Worm (Caenorhabditis elegans) whole organism, L4 larva: ENCODE results near the gene nlp-80.

Source experiments
- F10B5.3 ChIP-seq: sonication (generic microtip); optimal IDR thresholded peaks from 2 replicates; lab custom pipeline; 2016; ENCODE audit warnings: mild to moderate bottlenecking, missing genetic modification characterization, missing compliant biosample characterization
- F49E8.2 ChIP-seq: sonication (generic microtip); optimal IDR thresholded peaks from 2 replicates; lab custom pipeline; 2016; ENCODE audit warnings: missing compliant biosample characterization, mild to moderate bottlenecking, missing genetic modification characterization, borderline replicate concordance
- T20F7.1 ChIP-seq: fragments of 200-800 bp; sonication (Bioruptor generic); optimal IDR thresholded peaks from 2 replicates; lab custom pipeline; 2018; ENCODE audit warnings: mild to moderate bottlenecking, missing genetic modification characterization, missing compliant biosample characterization
- T26A8.4 ChIP-seq: fragments of 200-800 bp; sonication (Bioruptor generic); IDR thresholded peaks from 2 replicates; pipeline ENCODE4 v1.3.6; 2022; ENCODE audit warnings: missing genetic modification characterization, missing compliant biosample characterization
- Y105C5A.15 ChIP-seq: fragments of 200-800 bp; sonication (Bioruptor generic); IDR thresholded peaks from 2 replicates; pipeline ENCODE4 v1.3.6; 2022; ENCODE audit warnings: missing genetic modification characterization, missing compliant biosample characterization
- ZK546.5 ChIP-seq, 2 experiments: sonication (generic microtip); optimal IDR thresholded peaks; 2 replicates each; lab custom pipeline; 2017; ENCODE audit warnings: missing biosample characterization in 2 of 2, missing genetic modification characterization in 2 of 2
- aha-1 ChIP-seq: fragments of 150-350 bp; peaks from one replicate; lab custom pipeline; 2014; ENCODE audit warnings: missing biosample characterization, missing genetic modification characterization
- arid-1 ChIP-seq: fragments of 200-800 bp; sonication (Bioruptor generic); conservative IDR thresholded peaks from 2 replicates; pipeline ENCODE4 v1.3.6; 2022; ENCODE audit warnings: missing genetic modification reagents, missing genetic modification characterization, missing compliant biosample characterization
- attf-4 ChIP-seq: sonication (generic microtip); optimal IDR thresholded peaks from 3 replicates; lab custom pipeline; 2017; ENCODE audit warnings: missing biosample characterization, missing genetic modification characterization
- ceh-44 ChIP-seq: fragments of 200-800 bp; sonication (Bioruptor generic); IDR thresholded peaks from 2 replicates; pipeline ENCODE4 v1.3.6; 2022; ENCODE audit warnings: missing genetic modification reagents, missing genetic modification characterization, missing compliant biosample characterization
- ceh-62 ChIP-seq: sonication (generic microtip); optimal IDR thresholded peaks from 2 replicates; lab custom pipeline; 2017; ENCODE audit warnings: missing biosample characterization, missing genetic modification characterization
- ceh-82 ChIP-seq: sonication (generic microtip); optimal IDR thresholded peaks from 2 replicates; lab custom pipeline; 2017; ENCODE audit warnings: missing biosample characterization, missing genetic modification characterization
- cey-2 ChIP-seq: sonication (generic microtip); optimal IDR thresholded peaks from 3 replicates; lab custom pipeline; 2017; ENCODE audit warnings: missing genetic modification characterization, mild to moderate bottlenecking, missing compliant biosample characterization, antibody characterized with exemption, borderline replicate concordance; ENCODE audit not compliant: insufficient read depth
- ctbp-1 ChIP-seq: fragments of 200-800 bp; sonication (Bioruptor generic); IDR thresholded peaks from 2 replicates; pipeline ENCODE4 v1.3.6; 2022; ENCODE audit warnings: missing genetic modification reagents, missing genetic modification characterization, missing compliant biosample characterization
- daf-16 ChIP-seq, 3 experiments: sonication (generic microtip); optimal IDR thresholded peaks; 2 replicates each; lab custom pipeline; 2016 to 2017; ENCODE audit warnings: missing genetic modification characterization in 3 of 3, missing genetic modification reagents in 3 of 3, mild to moderate bottlenecking in 2 of 3, missing compliant biosample characterization in 2 of 3, missing biosample characterization in 1 of 3, moderate library complexity in 1 of 3
- dmd-9 ChIP-seq: fragments of 200-800 bp; sonication (Bioruptor generic); IDR thresholded peaks from 2 replicates; pipeline ENCODE4 v1.3.6; 2022; ENCODE audit warnings: missing genetic modification reagents, missing genetic modification characterization, missing compliant biosample characterization
- dpl-1 ChIP-seq: fragments of 150-350 bp; optimal IDR thresholded peaks from 2 replicates; lab custom pipeline; 2014; ENCODE audit warnings: missing biosample characterization, missing genetic modification reagents, missing genetic modification characterization
- duxl-1 ChIP-seq: sonication (generic microtip); optimal IDR thresholded peaks from 2 replicates; lab custom pipeline; 2016; ENCODE audit warnings: mild to moderate bottlenecking, missing genetic modification characterization, moderate library complexity, missing compliant biosample characterization; ENCODE audit not compliant: poor library complexity
- fkh-10 ChIP-seq: fragments of 150-350 bp; optimal IDR thresholded peaks from 2 replicates; lab custom pipeline; 2014; ENCODE audit warnings: missing biosample characterization, missing genetic modification reagents, missing genetic modification characterization
- hmg-1.1 ChIP-seq: fragments of 200-800 bp; sonication (Bioruptor generic); IDR thresholded peaks from 2 replicates; pipeline ENCODE4 v1.3.6; 2022; ENCODE audit warnings: missing genetic modification reagents, missing genetic modification characterization, missing compliant biosample characterization
- lim-7 ChIP-seq: fragments of 200-800 bp; sonication (Bioruptor generic); IDR thresholded peaks from 2 replicates; pipeline ENCODE4 v1.3.6; 2022; ENCODE audit warnings: missing genetic modification characterization, missing compliant biosample characterization
- lin-1 ChIP-seq: fragments of 200-800 bp; sonication (Bioruptor generic); IDR thresholded peaks from 2 replicates; pipeline ENCODE4 v1.3.6; 2022; ENCODE audit warnings: missing genetic modification reagents, missing genetic modification characterization, missing compliant biosample characterization
- lin-13 ChIP-seq: fragments of 150-350 bp; optimal IDR thresholded peaks from 2 replicates; lab custom pipeline; 2014; ENCODE audit warnings: missing biosample characterization, missing genetic modification reagents, missing genetic modification characterization
- lin-39 ChIP-seq: fragments of 150-350 bp; optimal IDR thresholded peaks from 2 replicates; lab custom pipeline; 2014; ENCODE audit warnings: missing biosample characterization, missing genetic modification reagents, missing genetic modification characterization
- lir-3 ChIP-seq: sonication (generic microtip); optimal IDR thresholded peaks from 2 replicates; lab custom pipeline; 2016; ENCODE audit warnings: mild to moderate bottlenecking, missing genetic modification characterization, missing compliant biosample characterization
- mdt-29 ChIP-seq: fragments of 200-800 bp; sonication (Bioruptor generic); IDR thresholded peaks from 2 replicates; pipeline ENCODE4 v1.3.6; 2022; ENCODE audit warnings: missing genetic modification reagents, missing genetic modification characterization, missing compliant biosample characterization
- mxl-2 ChIP-seq: fragments of 200-800 bp; sonication (Bioruptor generic); conservative IDR thresholded peaks from 2 replicates; pipeline ENCODE4 v1.3.6; 2022; ENCODE audit warnings: missing genetic modification reagents, missing genetic modification characterization, missing compliant biosample characterization
- nhr-111 ChIP-seq: fragments of 200-800 bp; sonication (Bioruptor generic); optimal IDR thresholded peaks from 2 replicates; lab custom pipeline; 2018; ENCODE audit warnings: mild to moderate bottlenecking, missing genetic modification characterization, missing compliant biosample characterization
- nhr-237 ChIP-seq: sonication (generic microtip); optimal IDR thresholded peaks from 2 replicates; lab custom pipeline; 2017; ENCODE audit warnings: missing biosample characterization, missing genetic modification characterization
- nhr-28 ChIP-seq: fragments of 150-350 bp; optimal IDR thresholded peaks from 2 replicates; lab custom pipeline; 2014; ENCODE audit warnings: missing biosample characterization, missing genetic modification characterization
- nhr-41 ChIP-seq: fragments of 200-800 bp; sonication (Bioruptor generic); IDR thresholded peaks from 2 replicates; pipeline ENCODE4 v1.3.6; 2022; ENCODE audit warnings: missing genetic modification reagents, missing genetic modification characterization, missing compliant biosample characterization
- nhr-48 ChIP-seq: sonication (generic microtip); optimal IDR thresholded peaks from 2 replicates; lab custom pipeline; 2016; ENCODE audit warnings: mild to moderate bottlenecking, missing genetic modification characterization, missing compliant biosample characterization
- nhr-77 ChIP-seq: fragments of 150-350 bp; optimal IDR thresholded peaks from 2 replicates; lab custom pipeline; 2014; ENCODE audit warnings: missing biosample characterization, missing genetic modification characterization
- php-3 ChIP-seq: fragments of 200-800 bp; sonication (Bioruptor generic); IDR thresholded peaks from 2 replicates; pipeline ENCODE4 v1.3.6; 2022; ENCODE audit warnings: missing genetic modification reagents, missing genetic modification characterization, missing compliant biosample characterization
- sdz-12 ChIP-seq: fragments of 200-800 bp; sonication (Bioruptor generic); optimal IDR thresholded peaks from 2 replicates; lab custom pipeline; 2018; ENCODE audit warnings: mild to moderate bottlenecking, missing genetic modification characterization, missing compliant biosample characterization
- set-16 ChIP-seq: fragments of 200-800 bp; sonication (Bioruptor generic); IDR thresholded peaks from 2 replicates; pipeline ENCODE4 v1.3.6; 2022; ENCODE audit warnings: missing genetic modification reagents, missing genetic modification characterization, missing compliant biosample characterization
- skn-1 ChIP-seq: fragments of 150-350 bp; optimal IDR thresholded peaks from 2 replicates; lab custom pipeline; 2014; ENCODE audit warnings: missing biosample characterization, missing genetic modification characterization
- snpc-1.2 ChIP-seq: fragments of 200-800 bp; sonication (Bioruptor generic); IDR thresholded peaks from 2 replicates; pipeline ENCODE4 v1.3.6; 2022; ENCODE audit warnings: missing genetic modification reagents, missing genetic modification characterization, missing compliant biosample characterization
- spr-1 ChIP-seq: sonication (generic microtip); optimal IDR thresholded peaks from 2 replicates; lab custom pipeline; 2016; ENCODE audit warnings: mild to moderate bottlenecking, missing genetic modification characterization, missing compliant biosample characterization
- spr-3 ChIP-seq: fragments of 200-800 bp; sonication (Bioruptor generic); optimal IDR thresholded peaks from 2 replicates; lab custom pipeline; 2018; ENCODE audit warnings: mild to moderate bottlenecking, missing genetic modification characterization, missing compliant biosample characterization
- unc-62 ChIP-seq, 3 experiments: fragments of 150-350 bp in 1 of 3; sonication (generic microtip); optimal IDR thresholded peaks in 2 of 3; peaks in 1 of 3; 1 replicate in 1 of 3; 2 replicates in 2 of 3; lab custom pipeline; 2014 to 2017; ENCODE audit warnings: missing biosample characterization in 3 of 3, missing genetic modification characterization in 3 of 3, missing genetic modification reagents in 3 of 3, missing genotype in 1 of 3
- vab-7 ChIP-seq: fragments of 200-800 bp; sonication (Bioruptor generic); IDR thresholded peaks from 2 replicates; pipeline ENCODE4 v1.3.6; 2022; ENCODE audit warnings: missing genetic modification reagents, missing genetic modification characterization, missing compliant biosample characterization
- zfp-3 ChIP-seq: fragments of 200-800 bp; sonication (Bioruptor generic); conservative IDR thresholded peaks from 2 replicates; pipeline ENCODE4 v1.3.6; 2022; ENCODE audit warnings: missing genetic modification reagents, missing genetic modification characterization, missing compliant biosample characterization
- zip-11 ChIP-seq: fragments of 200-800 bp; sonication (Bioruptor generic); IDR thresholded peaks from 2 replicates; pipeline ENCODE4 v1.3.6; 2022; ENCODE audit warnings: missing genetic modification characterization, missing compliant biosample characterization
- zip-2 ChIP-seq: fragments of 150-350 bp; optimal IDR thresholded peaks from 2 replicates; lab custom pipeline; 2014; ENCODE audit warnings: missing biosample characterization, missing genetic modification characterization

nlp-80 gene

DNA sequence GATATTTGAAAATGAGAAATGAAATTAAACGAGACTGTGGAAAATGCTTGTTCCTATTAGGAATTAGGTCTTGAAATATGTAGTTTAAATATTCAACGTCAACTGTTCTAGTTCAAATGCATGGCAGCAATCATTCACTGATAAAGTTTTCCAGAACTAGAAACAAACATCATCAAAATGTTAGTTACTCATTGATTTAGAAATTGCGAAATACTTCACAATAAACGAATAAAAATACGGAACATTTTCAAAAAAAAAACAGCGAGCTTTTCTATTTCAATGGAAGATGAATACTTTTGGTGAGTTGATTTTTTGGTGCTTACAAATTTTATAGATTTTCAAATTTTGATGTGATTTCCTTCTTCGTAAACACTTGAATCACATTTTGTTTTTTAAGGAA lies 22.9 kb downstream of the nlp-80 start, which contains the start of gene C45B11.2:
Gene C45B11.2, plus strand, starts transcription at position 173 of the 400 bp plus-strand sequence.
- TF ChIP-seq ceh-62 (tag; lab: Kevin White, UChicago) (no peak), spr-1 (tag; lab: Kevin White, UChicago) (no peak), zip-2 (peak; percentile 86), nhr-111 (GFP tag; lab: Kevin White, UChicago) (no peak), daf-16 (GFP tag; optimal IDR thresholded peaks at IDR 0.05; lab: Kevin White, UChicago) (no peak), daf-16 (tag; optimal IDR thresholded peaks at IDR 0.05; lab: Kevin White, UChicago) (peak; percentile 1), fkh-10 (GFP tag; lab: Kevin White, UChicago) (no peak), F49E8.2 (no peak), arid-1 (GFP tag; lab: Robert Waterston, UW) (no peak), ctbp-1 (GFP tag; lab: Robert Waterston, UW) (no peak), hmg-1.1 (GFP tag; lab: Robert Waterston, UW) (no peak), ZK546.5 (tag; optimal IDR thresholded peaks at IDR 0.05; lab: Kevin White, UChicago) (no peak), lin-13 (GFP tag; lab: Kevin White, UChicago) (no peak)
- TF ChIP-seq, all 104 proteins: peak for 2

ce11 chrV:11041499-11041898 lies 23.9 kb downstream of the nlp-80 start, which contains the start of gene C45B11.5:
Gene C45B11.5, plus strand, starts transcription at chrV:11041799.
- TF ChIP-seq nhr-77 (no peak), T26A8.4 (GFP tag; lab: Robert Waterston, UW) (no peak), ZK546.5 (tag; optimal IDR thresholded peaks at IDR 0.05; lab: Kevin White, UChicago) (no peak), nhr-48 (no peak), spr-3 (GFP tag; lab: Kevin White, UChicago) (no peak), lin-1 (no peak), nhr-111 (GFP tag; lab: Kevin White, UChicago) (no peak), ceh-44 (no peak), nhr-237 (no peak), aha-1 (tag; lab: Kevin White, UChicago) (no peak), snpc-1.2 (GFP tag; lab: Robert Waterston, UW) (no peak), duxl-1 (tag; lab: Kevin White, UChicago) (no peak), F49E8.2 (no peak), php-3 (GFP tag; lab: Robert Waterston, UW) (no peak), ctbp-1 (GFP tag; lab: Robert Waterston, UW) (no peak), sdz-12 (GFP tag; lab: Kevin White, UChicago) (no peak), skn-1 (no peak), zfp-3 (GFP tag; lab: Robert Waterston, UW) (no peak), lin-13 (GFP tag; lab: Kevin White, UChicago) (no peak), T20F7.1 (GFP tag; lab: Kevin White, UChicago) (no peak)

DNA sequence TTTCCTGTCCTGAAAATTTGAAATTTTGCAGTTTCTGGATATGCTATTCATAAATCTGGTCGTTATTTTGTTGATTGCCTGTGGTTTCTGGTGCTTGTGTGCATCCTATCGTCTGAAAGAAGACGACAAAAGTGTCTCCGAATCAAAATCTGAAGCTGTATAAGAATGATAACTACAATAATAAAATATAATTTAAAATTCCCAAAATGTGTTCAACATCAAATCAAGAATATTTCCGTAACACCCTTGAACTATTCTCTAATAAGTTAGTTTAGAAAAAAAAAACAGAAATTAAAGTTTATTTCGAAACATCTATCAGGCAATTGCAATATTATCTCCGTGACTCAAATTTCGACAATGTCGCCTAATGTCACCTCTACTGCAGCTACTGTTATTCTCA lies 24.9 kb downstream of the nlp-80 start, which contains the start of gene C45B11.8:
Gene C45B11.8, plus strand, starts transcription at position 301 of the 400 bp plus-strand sequence.
- no peak for TF ChIP-seq cey-2
- no peak for TF ChIP-seq nhr-28 (tag; lab: Kevin White, UChicago)
- TF ChIP-seq mdt-29 (GFP tag; lab: Robert Waterston, UW), result no peak
- TF ChIP-seq nhr-111 (GFP tag; lab: Kevin White, UChicago), result no peak
- no peak for TF ChIP-seq attf-4
- no peak for TF ChIP-seq lin-39
- TF ChIP-seq dmd-9 (GFP tag; lab: Robert Waterston, UW), result no peak
- no peak for TF ChIP-seq dpl-1 (GFP tag; lab: Kevin White, UChicago)
- TF ChIP-seq Y105C5A.15 (GFP tag; lab: Robert Waterston, UW), result no peak
- no peak for TF ChIP-seq fkh-10 (GFP tag; lab: Kevin White, UChicago)
- no peak for TF ChIP-seq spr-1 (tag; lab: Kevin White, UChicago)

DNA sequence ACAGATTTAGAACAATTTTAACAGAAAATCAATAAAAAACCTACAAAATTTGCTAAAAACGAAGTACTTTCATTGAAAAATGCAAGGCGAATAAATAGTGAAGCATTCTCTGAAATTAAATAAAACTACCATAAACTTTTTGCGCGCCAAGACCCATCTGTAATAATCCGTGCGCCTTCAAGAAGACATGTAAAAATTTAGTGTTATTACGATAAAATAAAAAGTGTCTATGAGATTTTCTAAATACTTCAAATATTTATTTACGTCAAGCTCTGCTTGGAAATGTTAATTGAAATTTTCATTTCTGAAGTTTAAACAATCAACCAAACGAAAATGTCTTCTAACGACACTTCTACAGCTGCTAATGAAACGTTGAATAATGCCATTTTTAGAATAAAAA lies 25.4 kb downstream of the nlp-80 start, which contains the start of gene C45B11.9:
Gene C45B11.9, plus strand, starts transcription at position 301 of the 400 bp plus-strand sequence.
- TF ChIP-seq php-3 (GFP tag; lab: Robert Waterston, UW) (no peak), T26A8.4 (GFP tag; lab: Robert Waterston, UW) (no peak), lin-13 (GFP tag; lab: Kevin White, UChicago) (no peak), cey-2 (no peak), mdt-29 (GFP tag; lab: Robert Waterston, UW) (no peak), nhr-41 (no peak), vab-7 (GFP tag; lab: Robert Waterston, UW) (no peak), unc-62 (GFP tag; optimal IDR thresholded peaks at IDR 0.05 in 1 of 2; lab: Kevin White, UChicago) (no peak), unc-62 (tag; optimal IDR thresholded peaks at IDR 0.05; lab: Kevin White, UChicago) (no peak), zip-11 (no peak), arid-1 (GFP tag; lab: Robert Waterston, UW) (no peak), F10B5.3 (no peak), snpc-1.2 (GFP tag; lab: Robert Waterston, UW) (no peak), set-16 (GFP tag; lab: Robert Waterston, UW) (no peak), ceh-82 (tag; lab: Kevin White, UChicago) (no peak), mxl-2 (GFP tag; lab: Robert Waterston, UW) (no peak), lim-7 (GFP tag; lab: Robert Waterston, UW) (no peak), lir-3 (tag; lab: Kevin White, UChicago) (no peak)
